Worm (Caenorhabditis elegans) whole organism, mixed stage, embryonic: ENCODE results near the gene adss-1.

Experiments
- M03D4.4 ChIP-seq: sonication (generic microtip); optimal IDR thresholded peaks from 2 replicates; lab custom pipeline; 2017; ENCODE audit warnings: mild to moderate bottlenecking, missing genetic modification characterization, missing compliant biosample characterization
- bed-3 ChIP-seq: fragments of 200-800 bp; sonication (Bioruptor generic); optimal IDR thresholded peaks from 3 replicates; lab custom pipeline; 2018; ENCODE audit warnings: mild to moderate bottlenecking, missing genetic modification characterization, moderate library complexity, missing compliant biosample characterization
- blmp-1 ChIP-seq: fragments of 150-350 bp; optimal IDR thresholded peaks from 2 replicates; lab custom pipeline; 2014; ENCODE audit warnings: missing biosample characterization, missing genetic modification characterization
- ceh-39 ChIP-seq: fragments of 150-350 bp; optimal IDR thresholded peaks from 2 replicates; lab custom pipeline; 2014; ENCODE audit warnings: missing biosample characterization, missing genetic modification characterization
- ceh-43 ChIP-seq: fragments of 200-800 bp; sonication (Bioruptor generic); optimal IDR thresholded peaks from 2 replicates; lab custom pipeline; 2018; ENCODE audit warnings: mild to moderate bottlenecking, missing genetic modification characterization, moderate library complexity, missing compliant biosample characterization
- ceh-83 ChIP-seq: fragments of 200-800 bp; sonication (Bioruptor generic); optimal IDR thresholded peaks from 2 replicates; lab custom pipeline; 2018; ENCODE audit warnings: mild to moderate bottlenecking, missing genetic modification characterization, missing compliant biosample characterization
- ces-1 ChIP-seq: fragments of 150-350 bp; optimal IDR thresholded peaks from 2 replicates; lab custom pipeline; 2014; ENCODE audit warnings: missing biosample characterization, missing genetic modification reagents, missing genetic modification characterization
- cnd-1 ChIP-seq: fragments of 200-800 bp; sonication (Bioruptor generic); optimal IDR thresholded peaks from 2 replicates; lab custom pipeline; 2018; ENCODE audit warnings: mild to moderate bottlenecking, missing genetic modification characterization, missing compliant biosample characterization
- drap-1 ChIP-seq: fragments of 200-800 bp; sonication (Bioruptor generic); optimal IDR thresholded peaks from 3 replicates; lab custom pipeline; 2018; ENCODE audit warnings: mild to moderate bottlenecking, missing genetic modification characterization, missing compliant biosample characterization
- elt-1 ChIP-seq: sonication (generic microtip); optimal IDR thresholded peaks from 2 replicates; lab custom pipeline; 2017; ENCODE audit warnings: missing genetic modification characterization, mild to moderate bottlenecking, missing compliant biosample characterization, antibody characterized with exemption, moderate library complexity, borderline replicate concordance; ENCODE audit not compliant: insufficient read depth
- flh-1 ChIP-seq: fragments of 200-800 bp; sonication (Bioruptor generic); optimal IDR thresholded peaks from 2 replicates; lab custom pipeline; 2018; ENCODE audit warnings: mild to moderate bottlenecking, missing genetic modification characterization, moderate library complexity, missing compliant biosample characterization
- ham-2 ChIP-seq: fragments of 200-800 bp; sonication (Bioruptor generic); optimal IDR thresholded peaks from 2 replicates; lab custom pipeline; 2018; ENCODE audit warnings: mild to moderate bottlenecking, missing genetic modification characterization, missing compliant biosample characterization
- hlh-1 ChIP-seq: fragments of 150-350 bp; optimal IDR thresholded peaks from 2 replicates; lab custom pipeline; 2014; ENCODE audit warnings: missing biosample characterization, missing genetic modification reagents, missing genetic modification characterization
- lin-13 ChIP-seq: fragments of 150-350 bp; optimal IDR thresholded peaks from 2 replicates; lab custom pipeline; 2014; ENCODE audit warnings: missing biosample characterization, missing genetic modification characterization
- lin-32 ChIP-seq: fragments of 200-800 bp; sonication (Bioruptor generic); optimal IDR thresholded peaks from 2 replicates; lab custom pipeline; 2018; ENCODE audit warnings: mild to moderate bottlenecking, missing genetic modification characterization, missing compliant biosample characterization
- lsy-2 ChIP-seq: fragments of 150-350 bp; optimal IDR thresholded peaks from 2 replicates; lab custom pipeline; 2014; ENCODE audit warnings: missing biosample characterization, missing genetic modification characterization
- mab-5 ChIP-seq: fragments of 150-350 bp; optimal IDR thresholded peaks from 2 replicates; lab custom pipeline; 2014; ENCODE audit warnings: missing biosample characterization, missing genetic modification characterization
- mep-1 ChIP-seq: fragments of 150-350 bp; optimal IDR thresholded peaks from 2 replicates; lab custom pipeline; 2017; ENCODE audit warnings: missing biosample characterization, missing genetic modification reagents, missing genetic modification characterization, inconsistent platforms
- mls-2 ChIP-seq: sonication (generic microtip); optimal IDR thresholded peaks from 2 replicates; lab custom pipeline; 2016; ENCODE audit warnings: mild to moderate bottlenecking, missing genetic modification characterization, moderate library complexity, missing compliant biosample characterization
- nhr-12 ChIP-seq: fragments of 150-350 bp; optimal IDR thresholded peaks from 2 replicates; lab custom pipeline; 2014; ENCODE audit warnings: missing biosample characterization, missing genetic modification characterization
- nhr-2 ChIP-seq: fragments of 150-350 bp; optimal IDR thresholded peaks from 2 replicates; lab custom pipeline; 2014; ENCODE audit warnings: missing biosample characterization, missing genetic modification characterization
- nhr-237 ChIP-seq: fragments of 150-350 bp; optimal IDR thresholded peaks from 2 replicates; lab custom pipeline; 2014; ENCODE audit warnings: missing biosample characterization, missing genetic modification characterization
- nhr-28 ChIP-seq: fragments of 150-350 bp; optimal IDR thresholded peaks from 2 replicates; lab custom pipeline; 2014; ENCODE audit warnings: missing biosample characterization, missing genetic modification characterization
- nhr-76 ChIP-seq: sonication (generic microtip); optimal IDR thresholded peaks from 2 replicates; lab custom pipeline; 2017; ENCODE audit warnings: missing biosample characterization, missing genetic modification characterization
- pha-4 ChIP-seq: fragments of 150-350 bp; optimal IDR thresholded peaks from 2 replicates; lab custom pipeline; 2018; ENCODE audit warnings: missing biosample characterization, missing genetic modification reagents, missing genetic modification characterization
- sem-2 ChIP-seq: fragments of 200-800 bp; sonication (Bioruptor generic); optimal IDR thresholded peaks from 2 replicates; lab custom pipeline; 2018; ENCODE audit warnings: mild to moderate bottlenecking, missing genetic modification characterization, missing compliant biosample characterization
- snpc-4 ChIP-seq: fragments of 150-350 bp; optimal IDR thresholded peaks from 2 replicates; lab custom pipeline; 2014; ENCODE audit warnings: missing biosample characterization, missing genetic modification characterization
- sptf-1 ChIP-seq: sonication (generic microtip); optimal IDR thresholded peaks from 2 replicates; lab custom pipeline; 2017; ENCODE audit warnings: mild to moderate bottlenecking, missing genetic modification characterization, moderate library complexity, missing compliant biosample characterization
- unc-120 ChIP-seq: sonication (generic microtip); optimal IDR thresholded peaks from 2 replicates; lab custom pipeline; 2017; ENCODE audit warnings: missing genetic modification characterization, missing compliant biosample characterization; ENCODE audit not compliant: poor library complexity, severe bottlenecking
- unc-39 ChIP-seq: fragments of 150-350 bp; optimal IDR thresholded peaks from 2 replicates; lab custom pipeline; 2014; ENCODE audit warnings: missing biosample characterization, missing genetic modification characterization
- unc-62 ChIP-seq: fragments of 150-350 bp; optimal IDR thresholded peaks from 2 replicates; lab custom pipeline; 2014; ENCODE audit warnings: missing biosample characterization, missing genetic modification reagents, missing genetic modification characterization
- zip-8 ChIP-seq: fragments of 150-350 bp; optimal IDR thresholded peaks from 2 replicates; lab custom pipeline; 2014; ENCODE audit warnings: missing biosample characterization, missing genetic modification characterization
- ztf-11 ChIP-seq: fragments of 150-350 bp; optimal IDR thresholded peaks from 2 replicates; lab custom pipeline; 2014; ENCODE audit warnings: missing biosample characterization, missing genetic modification characterization

adss-1 gene

DNA sequence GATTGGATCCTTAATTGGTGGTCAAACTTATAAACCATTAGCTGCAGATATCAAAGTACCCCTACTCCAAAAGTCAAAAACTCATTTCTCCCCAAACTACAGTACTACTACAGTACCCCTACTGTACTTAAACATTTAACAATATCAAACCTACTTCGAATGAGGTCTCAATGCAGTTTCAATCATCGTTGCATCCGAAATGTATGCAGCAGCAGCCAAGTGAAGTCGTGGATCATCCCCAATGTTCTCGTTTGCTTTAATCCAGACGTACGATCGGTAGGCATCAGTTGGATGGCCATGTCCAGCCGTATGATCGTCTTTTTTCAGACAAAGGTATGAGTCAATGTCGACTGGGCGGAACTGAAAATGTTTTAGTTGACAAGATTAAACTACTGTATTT, 34.3 kb upstream of the adss-1 start:
- TF ChIP-seq ces-1 (GFP tag; lab: Kevin White, UChicago) (no peak), sem-2 (no peak), blmp-1 (tag; lab: Kevin White, UChicago) (no peak), ham-2 (GFP tag; lab: Kevin White, UChicago) (no peak), lin-32 (no peak), unc-120 (tag; lab: Kevin White, UChicago) (no peak), ceh-83 (GFP tag; lab: Kevin White, UChicago) (no peak)

DNA sequence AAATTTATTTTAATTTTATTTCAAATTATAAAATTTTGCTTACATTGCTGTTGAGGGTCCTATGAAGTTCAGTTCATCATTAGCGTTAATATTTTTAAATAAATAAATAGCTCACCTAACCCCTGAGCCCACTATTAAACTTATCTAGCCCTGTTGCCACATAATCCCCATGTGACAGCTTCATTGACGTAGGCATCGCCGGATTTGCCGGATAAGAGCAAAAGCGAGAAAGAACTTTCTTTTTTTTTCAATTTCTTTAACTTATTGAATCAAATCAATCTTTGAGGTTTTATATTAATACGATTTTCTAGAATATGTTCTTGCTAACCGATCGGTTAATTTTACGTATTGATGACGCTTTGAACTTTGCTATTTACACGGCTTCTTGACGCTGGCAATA, 28.7 kb upstream of the adss-1 start:
- TF ChIP-seq ceh-43 (GFP tag; lab: Kevin White, UChicago) (no peak), ztf-11 (no peak), snpc-4 (tag; lab: Kevin White, UChicago) (no peak), unc-39 (tag; lab: Kevin White, UChicago) (no peak)

DNA sequence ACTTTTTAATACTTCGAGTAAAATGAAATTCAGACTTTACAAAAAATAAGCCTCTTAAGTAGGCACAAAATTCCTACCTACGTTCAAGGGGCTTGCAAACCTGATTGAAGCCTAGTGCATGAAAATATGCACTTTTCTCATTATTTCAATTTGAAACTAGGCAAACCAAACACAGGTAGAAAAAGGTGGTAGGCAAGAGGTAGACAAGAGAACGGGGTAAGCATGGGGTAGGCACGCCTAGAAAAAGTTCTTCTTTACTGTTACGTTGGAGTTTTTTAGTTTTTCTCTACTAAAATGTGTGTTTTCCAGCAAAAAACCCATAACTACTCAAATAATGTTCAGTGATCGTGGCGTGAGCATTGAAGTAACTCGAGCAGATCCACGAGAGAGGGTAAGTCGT, 27.9 kb upstream of the adss-1 start, which contains the start of gene nex-4:
Gene nex-4 (plus strand): TSS at position 301 of the 400 bp plus-strand sequence.
- no peak for TF ChIP-seq flh-1
- TF ChIP-seq ceh-39 (tag; lab: Kevin White, UChicago), result no peak
- TF ChIP-seq nhr-12 (tag; lab: Kevin White, UChicago), result no peak
- TF ChIP-seq mab-5, result no peak
- TF ChIP-seq ceh-83 (GFP tag; lab: Kevin White, UChicago), result no peak
- no peak for TF ChIP-seq ceh-43 (GFP tag; lab: Kevin White, UChicago)
- TF ChIP-seq unc-39 (tag; lab: Kevin White, UChicago), result no peak
- no peak for TF ChIP-seq mls-2
- TF ChIP-seq nhr-2 (tag; lab: Kevin White, UChicago), result no peak
- TF ChIP-seq, all 35 proteins: peak for 0

DNA sequence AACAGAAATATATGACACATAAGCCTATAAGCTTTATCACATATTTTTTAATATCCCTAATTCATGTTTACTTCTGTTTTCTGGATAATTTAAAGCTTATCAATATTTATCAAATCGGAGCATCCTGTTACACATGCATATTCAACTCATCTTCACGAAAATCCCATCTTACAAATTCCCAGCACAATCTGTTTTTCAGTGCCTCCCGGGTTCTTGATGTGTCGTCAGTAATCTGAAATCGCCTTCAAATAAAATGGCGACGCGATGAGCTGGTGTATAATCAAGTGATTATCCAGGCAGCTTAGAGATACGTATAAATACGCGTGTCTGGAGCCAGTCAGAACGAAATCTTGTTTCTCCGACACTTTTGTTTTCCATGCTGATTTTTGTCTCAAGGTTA, 27.2 kb upstream of the adss-1 start:
- TF ChIP-seq bed-3 (GFP tag; lab: Kevin White, UChicago), result no peak

DNA sequence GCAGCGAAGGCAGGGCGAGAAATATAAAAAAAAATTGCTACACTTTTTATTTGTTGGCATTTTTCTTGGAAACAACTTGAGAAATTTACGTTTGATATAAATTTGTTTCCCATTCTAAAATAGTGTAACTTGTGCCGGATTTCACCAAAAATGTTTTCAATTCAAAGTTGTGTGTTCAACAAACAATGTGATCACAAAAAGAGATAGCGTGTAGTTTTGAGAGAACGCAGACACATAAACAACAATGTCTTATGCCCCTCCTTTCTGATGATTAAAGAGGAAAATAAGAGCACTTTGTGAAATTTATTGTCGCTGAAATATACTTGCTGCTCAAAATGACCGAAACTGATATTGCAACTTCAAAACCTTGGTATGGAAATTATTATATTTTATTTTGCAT, 24.2 kb upstream of the adss-1 start, which contains the start of gene abhd-5.1:
Gene abhd-5.1 (plus strand): TSS at position 230 of the 400 bp plus-strand sequence.
- TF ChIP-seq unc-62 (GFP tag; lab: Kevin White, UChicago), result no peak
- no peak for TF ChIP-seq sptf-1 (tag; lab: Kevin White, UChicago)
- no peak for TF ChIP-seq hlh-1 (tag; lab: Kevin White, UChicago)
- TF ChIP-seq nhr-237 (tag; lab: Kevin White, UChicago), result no peak
- TF ChIP-seq nhr-12 (tag; lab: Kevin White, UChicago), result no peak
- no peak for TF ChIP-seq ceh-43 (GFP tag; lab: Kevin White, UChicago)
- no peak for TF ChIP-seq bed-3 (GFP tag; lab: Kevin White, UChicago)
- no peak for TF ChIP-seq pha-4 (tag; lab: Kevin White, UChicago)
- TF ChIP-seq mep-1, result no peak
- TF ChIP-seq drap-1, result no peak
- TF ChIP-seq flh-1, result no peak
- TF ChIP-seq lin-13 (tag; lab: Kevin White, UChicago), result no peak
- no peak for TF ChIP-seq cnd-1 (tag; lab: Kevin White, UChicago)
- no peak for TF ChIP-seq ceh-83 (GFP tag; lab: Kevin White, UChicago)
- no peak for TF ChIP-seq ztf-11
- no peak for TF ChIP-seq elt-1 (tag; lab: Kevin White, UChicago)
- TF ChIP-seq M03D4.4 (tag; lab: Kevin White, UChicago), result no peak

DNA sequence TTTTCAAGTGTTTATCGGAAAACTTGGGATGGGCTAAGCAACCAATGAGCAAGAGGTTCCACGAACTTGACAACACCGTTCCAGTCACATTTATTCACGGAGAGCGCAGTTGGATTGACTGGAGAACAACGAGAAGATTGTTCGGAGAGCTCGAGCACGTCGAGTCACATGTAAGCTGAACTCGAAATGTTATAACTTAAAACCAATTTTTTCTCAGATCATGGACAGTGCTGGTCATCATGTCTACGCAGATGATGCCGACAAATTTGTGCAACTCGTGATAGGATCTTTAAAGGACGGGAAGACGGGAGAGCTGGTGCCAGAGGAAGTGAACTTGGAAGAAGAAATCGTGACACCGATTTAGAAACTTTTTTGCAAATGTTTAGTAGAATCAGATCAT, 23.3 kb upstream of the adss-1 start:
- TF ChIP-seq nhr-28 (no peak), ceh-43 (GFP tag; lab: Kevin White, UChicago) (no peak), sptf-1 (tag; lab: Kevin White, UChicago) (no peak), ceh-83 (GFP tag; lab: Kevin White, UChicago) (no peak), nhr-76 (no peak), bed-3 (GFP tag; lab: Kevin White, UChicago) (no peak), M03D4.4 (tag; lab: Kevin White, UChicago) (no peak), lsy-2 (tag; lab: Kevin White, UChicago) (no peak), drap-1 (no peak), zip-8 (no peak), pha-4 (tag; lab: Kevin White, UChicago) (no peak)
